Worm (Caenorhabditis elegans): ENCODE data around the gene tba-9.

The tba-9 gene

DNA sequence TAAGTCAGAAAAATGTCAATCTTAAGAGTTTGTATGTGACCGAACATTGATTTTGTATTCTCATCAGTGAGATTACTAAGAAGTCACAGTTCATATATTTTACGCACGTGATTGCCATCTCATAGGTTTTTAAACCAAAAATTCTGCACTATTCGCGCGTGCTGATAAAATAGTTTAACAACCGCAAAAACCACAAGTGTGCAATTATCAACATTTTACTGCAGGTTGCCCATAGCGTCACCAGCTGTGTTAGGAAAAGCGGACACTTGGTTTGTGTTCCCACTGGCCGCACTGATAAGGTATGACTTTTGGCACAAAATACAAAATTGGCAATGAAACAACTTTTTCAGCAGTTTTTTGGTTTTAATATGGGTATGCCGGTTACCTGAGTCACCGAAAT, 37.5 kb downstream of the tba-9 start:
- TF ChIP-seq T22C8.4 (GFP tag; IDR thresholded peaks at IDR 0.05), result no peak
- TF ChIP-seq flt-1 (GFP tag; IDR thresholded peaks at IDR 0.05), result no peak
- no peak for TF ChIP-seq ztf-23 (GFP tag; IDR thresholded peaks at IDR 0.05)
- TF ChIP-seq klf-2 (GFP tag; conservative IDR thresholded peaks at IDR 0.05), result no peak
- no peak for TF ChIP-seq ref-1 (GFP tag; conservative IDR thresholded peaks at IDR 0.05)
- no peak for TF ChIP-seq ztf-29 (GFP tag; IDR thresholded peaks at IDR 0.05)
- no peak for TF ChIP-seq tab-1 (GFP tag; IDR thresholded peaks at IDR 0.05)
- TF ChIP-seq cog-1 (tag; optimal IDR thresholded peaks at IDR 0.05), result no peak

DNA sequence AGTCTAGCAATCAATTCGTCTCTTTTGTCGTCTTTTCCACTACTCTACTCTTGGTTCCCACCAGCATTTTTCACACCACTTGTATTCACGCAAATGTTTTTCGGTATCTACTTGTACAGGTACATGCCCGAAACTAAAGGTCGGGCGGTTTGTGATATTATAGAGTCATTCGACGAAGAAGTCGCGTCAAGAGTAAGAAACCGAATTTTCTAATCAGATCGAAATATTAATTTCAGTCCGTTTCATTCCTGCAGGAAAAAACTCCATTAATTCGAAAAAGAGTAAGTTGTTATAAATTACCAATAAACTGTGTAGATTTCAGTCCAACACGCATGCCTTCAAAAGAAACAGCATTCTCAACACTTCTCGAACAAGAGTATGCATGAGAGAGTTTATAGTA, 39.3 kb downstream of the tba-9 start:
- TF ChIP-seq tab-1 (GFP tag; IDR thresholded peaks at IDR 0.05) (no peak), ztf-29 (GFP tag; IDR thresholded peaks at IDR 0.05) (no peak), flt-1 (GFP tag; IDR thresholded peaks at IDR 0.05) (no peak), T22C8.4 (GFP tag; IDR thresholded peaks at IDR 0.05) (no peak), ztf-23 (GFP tag; IDR thresholded peaks at IDR 0.05) (no peak), med-1 (GFP tag; optimal IDR thresholded peaks at IDR 0.05; ENCODE audit: insufficient read depth) (no peak), cog-1 (tag; optimal IDR thresholded peaks at IDR 0.05) (no peak), ref-1 (GFP tag; conservative IDR thresholded peaks at IDR 0.05) (no peak)

DNA sequence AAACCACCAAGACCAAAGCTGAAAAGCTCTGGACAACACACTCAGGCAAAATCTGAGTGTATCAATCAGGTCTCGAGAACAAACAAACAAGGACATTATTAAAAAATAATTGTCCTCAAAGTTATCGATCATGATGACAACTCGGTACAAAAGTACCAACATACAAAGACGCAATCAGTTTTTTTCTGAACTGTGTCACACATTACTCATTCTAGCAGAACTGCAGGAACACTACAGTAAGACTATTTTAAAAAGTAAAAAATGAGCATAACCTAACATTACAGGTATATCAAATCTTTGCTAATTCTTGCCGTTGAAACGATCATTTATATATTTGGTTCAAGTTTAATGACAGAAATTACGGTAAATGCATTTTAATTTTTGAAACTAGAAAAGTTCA, 43.6 kb downstream of the tba-9 start, which contains the start of gene K09C4.2:
TSS of gene K09C4.2 (plus strand) at position 301 of the 400 bp plus-strand sequence.
- TF ChIP-seq flt-1 (GFP tag; IDR thresholded peaks at IDR 0.05) (no peak), klf-2 (GFP tag; conservative IDR thresholded peaks at IDR 0.05) (no peak), cog-1 (tag; optimal IDR thresholded peaks at IDR 0.05) (no peak), ztf-23 (GFP tag; IDR thresholded peaks at IDR 0.05) (no peak), tab-1 (GFP tag; IDR thresholded peaks at IDR 0.05) (no peak), med-1 (GFP tag; optimal IDR thresholded peaks at IDR 0.05; ENCODE audit: insufficient read depth) (no peak)

DNA sequence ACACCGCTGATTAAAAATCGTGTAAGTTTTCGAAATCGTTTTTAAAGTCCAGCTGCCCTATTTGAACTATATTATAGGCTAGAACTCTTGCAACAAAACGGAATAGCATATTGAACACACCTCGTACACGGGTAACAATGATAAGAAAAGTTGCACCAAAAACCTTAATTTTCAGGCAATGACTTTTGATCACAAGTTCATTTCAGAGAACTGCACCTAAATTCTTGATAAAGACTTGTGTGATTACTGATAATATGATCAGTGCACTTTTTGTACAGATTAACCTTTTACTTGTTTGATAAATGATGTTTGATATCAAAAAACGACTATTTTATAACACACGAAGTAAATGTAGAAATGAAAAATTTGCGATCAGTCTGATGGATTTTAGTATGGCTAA, 45.2 kb downstream of the tba-9 start:
- TF ChIP-seq tab-1 (GFP tag; IDR thresholded peaks at IDR 0.05), result no peak
- no peak for TF ChIP-seq cog-1 (tag; optimal IDR thresholded peaks at IDR 0.05)
- TF ChIP-seq flt-1 (GFP tag; IDR thresholded peaks at IDR 0.05), result no peak
- TF ChIP-seq ztf-29 (GFP tag; IDR thresholded peaks at IDR 0.05), result no peak
- no peak for TF ChIP-seq med-1 (GFP tag; optimal IDR thresholded peaks at IDR 0.05; ENCODE audit: insufficient read depth)
- no peak for TF ChIP-seq ztf-23 (GFP tag; IDR thresholded peaks at IDR 0.05)
- no peak for TF ChIP-seq T22C8.4 (GFP tag; IDR thresholded peaks at IDR 0.05)
- TF ChIP-seq ref-1 (GFP tag; conservative IDR thresholded peaks at IDR 0.05), result no peak
- no peak for TF ChIP-seq klf-2 (GFP tag; conservative IDR thresholded peaks at IDR 0.05)

DNA sequence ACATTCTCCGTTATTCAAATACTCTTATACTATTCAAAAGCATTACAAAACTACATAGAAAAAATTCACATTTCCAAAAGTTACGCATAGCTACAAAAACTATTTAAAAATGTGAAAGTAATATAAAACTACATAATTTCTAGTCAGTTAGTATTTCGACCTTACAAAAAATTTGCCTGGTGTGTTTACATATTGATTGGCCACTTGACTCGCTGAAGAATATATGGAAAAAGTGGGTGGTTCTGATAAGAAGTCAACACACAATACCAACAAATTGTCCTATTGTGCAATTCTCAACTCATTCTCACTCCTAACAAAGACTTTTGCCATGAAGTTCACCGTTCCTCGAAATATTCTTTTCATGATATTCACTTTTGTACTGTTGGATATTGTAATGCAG, 46.0 kb downstream of the tba-9 start, which contains the start of gene K09C4.1:
TSS of gene K09C4.1 (plus strand) at position 301 of the 400 bp plus-strand sequence.
- TF ChIP-seq cog-1 (tag; optimal IDR thresholded peaks at IDR 0.05), result no peak

DNA sequence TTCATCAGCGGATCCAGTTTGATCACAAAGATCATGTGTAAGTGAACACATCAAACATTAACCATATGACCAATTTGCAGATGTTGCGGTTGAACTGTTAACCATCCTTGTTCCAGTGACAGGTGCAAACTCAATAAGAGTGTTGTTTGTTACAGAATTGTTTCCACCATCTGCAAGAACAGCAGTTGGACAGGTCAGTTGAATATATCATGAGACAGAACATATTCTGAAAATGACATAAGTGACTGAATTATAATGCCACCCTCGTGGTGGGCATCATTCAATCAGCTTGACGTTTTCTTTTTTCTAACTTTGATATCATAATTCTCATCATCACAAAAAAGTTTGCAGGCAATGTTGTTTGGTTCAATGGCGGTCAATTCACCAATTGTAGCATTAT, 48.0 kb downstream of the tba-9 start:
- TF ChIP-seq med-1 (GFP tag; optimal IDR thresholded peaks at IDR 0.05; ENCODE audit: insufficient read depth) (no peak), ref-1 (GFP tag; conservative IDR thresholded peaks at IDR 0.05) (no peak), klf-2 (GFP tag; conservative IDR thresholded peaks at IDR 0.05) (no peak), cog-1 (tag; optimal IDR thresholded peaks at IDR 0.05) (no peak), flt-1 (GFP tag; IDR thresholded peaks at IDR 0.05) (no peak), ztf-23 (GFP tag; IDR thresholded peaks at IDR 0.05) (no peak), T22C8.4 (GFP tag; IDR thresholded peaks at IDR 0.05) (no peak), tab-1 (GFP tag; IDR thresholded peaks at IDR 0.05) (no peak), ztf-29 (GFP tag; IDR thresholded peaks at IDR 0.05) (no peak)

DNA sequence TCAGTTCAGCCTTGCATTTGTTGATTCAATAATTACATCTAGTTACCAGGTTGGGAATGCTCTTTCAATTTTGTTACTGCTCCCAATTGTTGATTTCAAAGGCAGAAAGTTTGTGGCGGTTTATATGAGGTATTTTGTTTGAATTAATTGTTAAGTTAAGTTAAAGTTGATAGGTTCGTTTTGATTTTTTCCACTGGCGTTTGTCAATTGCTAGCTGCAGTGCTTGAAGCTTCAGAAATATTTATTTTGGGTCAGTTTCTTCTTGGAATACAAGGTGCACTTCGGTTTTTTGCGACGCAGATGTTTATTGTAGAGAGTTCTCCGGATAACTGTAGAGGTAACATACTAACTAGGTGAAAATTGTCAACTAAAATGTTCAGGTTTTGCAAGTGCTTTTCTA, 49.2 kb downstream of the tba-9 start, which contains the start of gene F11D5.5:
TSS of gene F11D5.5 (plus strand) at position 301 of the 400 bp plus-strand sequence.
- TF ChIP-seq ztf-23 (GFP tag; IDR thresholded peaks at IDR 0.05) (no peak), tab-1 (GFP tag; IDR thresholded peaks at IDR 0.05) (no peak), klf-2 (GFP tag; conservative IDR thresholded peaks at IDR 0.05) (no peak), ref-1 (GFP tag; conservative IDR thresholded peaks at IDR 0.05) (no peak), med-1 (GFP tag; optimal IDR thresholded peaks at IDR 0.05; ENCODE audit: insufficient read depth) (no peak), cog-1 (tag; optimal IDR thresholded peaks at IDR 0.05) (no peak), flt-1 (GFP tag; IDR thresholded peaks at IDR 0.05) (no peak), T22C8.4 (GFP tag; IDR thresholded peaks at IDR 0.05) (no peak), ztf-29 (GFP tag; IDR thresholded peaks at IDR 0.05) (no peak)

DNA sequence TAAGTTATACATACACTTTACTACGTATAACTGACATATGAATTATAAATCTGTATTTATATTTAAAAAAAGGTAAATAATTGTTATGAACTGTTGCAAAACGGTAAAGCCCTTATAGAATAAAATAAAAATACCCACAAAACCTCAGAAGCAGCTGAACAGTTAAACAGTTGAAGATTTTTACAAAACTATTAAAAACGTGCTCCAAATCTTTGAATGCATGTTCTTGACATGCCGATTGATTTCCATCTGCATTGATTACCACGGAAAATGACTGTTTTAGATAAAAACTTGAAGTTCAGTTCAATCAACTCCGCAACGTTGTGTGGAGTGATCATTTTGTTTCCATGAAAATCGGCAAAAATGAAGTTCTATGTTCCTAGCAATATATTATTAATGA, 51.5 kb downstream of the tba-9 start, which contains the start of gene F11D5.7:
TSS of gene F11D5.7 (plus strand) at position 301 of the 400 bp plus-strand sequence.
- TF ChIP-seq flt-1 (GFP tag; IDR thresholded peaks at IDR 0.05) (no peak), ztf-29 (GFP tag; IDR thresholded peaks at IDR 0.05) (no peak), T22C8.4 (GFP tag; IDR thresholded peaks at IDR 0.05) (no peak), ztf-23 (GFP tag; IDR thresholded peaks at IDR 0.05) (no peak), med-1 (GFP tag; optimal IDR thresholded peaks at IDR 0.05; ENCODE audit: insufficient read depth) (no peak), ref-1 (GFP tag; conservative IDR thresholded peaks at IDR 0.05) (no peak), tab-1 (GFP tag; IDR thresholded peaks at IDR 0.05) (no peak), klf-2 (GFP tag; conservative IDR thresholded peaks at IDR 0.05) (no peak), cog-1 (tag; optimal IDR thresholded peaks at IDR 0.05) (no peak)
